Fruit fly (Drosophila melanogaster) whole organism, embryonic: ENCODE data around the gene CG13070.

ENCODE experiments used
- Abd-B ChIP-seq: fragments of 200-800 bp; sonication (Bioruptor generic); optimal IDR thresholded peaks from 2 replicates; lab custom pipeline; 2018; ENCODE audit warnings: missing biosample characterization, mild to moderate bottlenecking, missing genetic modification characterization, moderate library complexity
- Bteb2 ChIP-seq: fragments of 200-800 bp; sonication (Bioruptor generic); optimal IDR thresholded peaks from 2 replicates; lab custom pipeline; 2016; ENCODE audit warnings: missing biosample characterization, missing genetic modification characterization
- CG10147 ChIP-seq: fragments of 200-800 bp; sonication (Bioruptor generic); optimal IDR thresholded peaks from 2 replicates; lab custom pipeline; 2019; ENCODE audit warnings: missing biosample characterization, mild to moderate bottlenecking, missing genetic modification characterization, moderate library complexity
- CG10267 ChIP-seq: fragments of 200-800 bp; sonication (Bioruptor generic); optimal IDR thresholded peaks from 2 replicates; lab custom pipeline; 2018; ENCODE audit warnings: missing biosample characterization, mild to moderate bottlenecking, missing genetic modification characterization, moderate library complexity
- CG10274 ChIP-seq: fragments of 200-800 bp; sonication (Bioruptor generic); optimal IDR thresholded peaks from 3 replicates; lab custom pipeline; 2017; ENCODE audit warnings: missing biosample characterization, mild to moderate bottlenecking, missing genetic modification characterization
- CG10565 ChIP-seq: fragments of 200-800 bp; sonication (Bioruptor generic); optimal IDR thresholded peaks from 3 replicates; lab custom pipeline; 2016; ENCODE audit warnings: missing biosample characterization, mild to moderate bottlenecking, missing genetic modification characterization
- CG11398 ChIP-seq: fragments of 200-800 bp; sonication (Bioruptor generic); optimal IDR thresholded peaks from 2 replicates; lab custom pipeline; 2016; ENCODE audit warnings: missing biosample characterization, missing genetic modification characterization
- CG11695 ChIP-seq: fragments of 200-800 bp; sonication (Bioruptor generic); IDR thresholded peaks from 3 replicates; pipeline ENCODE4 v1.3.6; 2022; ENCODE audit warnings: missing biosample characterization, missing genetic modification characterization
- CG12236 ChIP-seq: fragments of 200-800 bp; sonication (Bioruptor generic); optimal IDR thresholded peaks from 2 replicates; lab custom pipeline; 2016; ENCODE audit warnings: missing biosample characterization, missing genetic modification characterization
- CG12391 ChIP-seq: fragments of 200-800 bp; sonication (Bioruptor generic); optimal IDR thresholded peaks from 3 replicates; lab custom pipeline; 2018; ENCODE audit warnings: missing biosample characterization, mild to moderate bottlenecking, missing genetic modification characterization, moderate library complexity
- CG12659 ChIP-seq: fragments of 200-800 bp; sonication (Bioruptor generic); optimal IDR thresholded peaks from 3 replicates; lab custom pipeline; 2017; ENCODE audit warnings: mild to moderate bottlenecking, missing biosample characterization, missing genetic modification reagents, missing genetic modification characterization
- CG17568 ChIP-seq: fragments of 200-800 bp; sonication (Bioruptor generic); optimal IDR thresholded peaks from 2 replicates; lab custom pipeline; 2018; ENCODE audit warnings: missing biosample characterization, mild to moderate bottlenecking, missing genetic modification characterization, moderate library complexity
- CG17612 ChIP-seq: fragments of 200-800 bp; sonication (Bioruptor generic); IDR thresholded peaks from 2 replicates; pipeline ENCODE4 v1.3.6; 2022; ENCODE audit warnings: missing biosample characterization, missing genetic modification characterization
- CG17829 ChIP-seq: fragments of 200-800 bp; optimal IDR thresholded peaks from 2 replicates; lab custom pipeline; 2019; ENCODE audit warnings: missing biosample characterization, mild to moderate bottlenecking, missing genetic modification characterization, moderate library complexity
- CG17912 ChIP-seq: fragments of 200-800 bp; sonication (Bioruptor generic); optimal IDR thresholded peaks from 2 replicates; lab custom pipeline; 2018; ENCODE audit warnings: missing biosample characterization, mild to moderate bottlenecking, missing genetic modification characterization
- CG30020 ChIP-seq: fragments of 200-800 bp; optimal IDR thresholded peaks from 2 replicates; lab custom pipeline; 2019; ENCODE audit warnings: missing biosample characterization, mild to moderate bottlenecking, missing genetic modification characterization, moderate library complexity
- CG30403 ChIP-seq: fragments of 200-800 bp; sonication (Bioruptor generic); optimal IDR thresholded peaks from 3 replicates; lab custom pipeline; 2016; ENCODE audit warnings: missing biosample characterization, missing genetic modification characterization
- CG3838 ChIP-seq: fragments of 200-800 bp; sonication (Bioruptor generic); optimal IDR thresholded peaks from 3 replicates; lab custom pipeline; 2016; ENCODE audit warnings: missing biosample characterization, missing genetic modification characterization
- CG4820 ChIP-seq: fragments of 200-800 bp; sonication (Bioruptor generic); optimal IDR thresholded peaks from 3 replicates; lab custom pipeline; 2016; ENCODE audit warnings: missing biosample characterization, missing genetic modification characterization
- CG6654 ChIP-seq: fragments of 200-800 bp; sonication (Bioruptor generic); optimal IDR thresholded peaks from 2 replicates; lab custom pipeline; 2017; ENCODE audit warnings: missing biosample characterization, mild to moderate bottlenecking, missing genetic modification characterization
- CG6689 ChIP-seq: fragments of 200-800 bp; sonication (Bioruptor generic); IDR thresholded peaks from 2 replicates; pipeline ENCODE4 v1.3.6; 2022; ENCODE audit warnings: missing biosample characterization, missing genetic modification characterization
- Elba2 ChIP-seq: fragments of 200-800 bp; sonication (Bioruptor generic); optimal IDR thresholded peaks from 3 replicates; lab custom pipeline; 2016; ENCODE audit warnings: missing biosample characterization, missing genetic modification characterization
- Gug ChIP-seq: fragments of 200-800 bp; sonication (Bioruptor generic); IDR thresholded peaks from 4 replicates; pipeline ENCODE4 v1.3.6; 2022; ENCODE audit warnings: missing biosample characterization, missing genetic modification characterization
- HLH3B ChIP-seq: fragments of 200-800 bp; sonication (Bioruptor generic); IDR thresholded peaks from 2 replicates; pipeline ENCODE4 v1.3.6; 2022; ENCODE audit warnings: missing biosample characterization, missing genetic modification characterization
- HLH4C ChIP-seq: fragments of 200-800 bp; sonication (Bioruptor generic); IDR thresholded peaks from 3 replicates; pipeline ENCODE4 v1.3.6; 2022; ENCODE audit warnings: missing biosample characterization, missing genetic modification characterization; ENCODE audit not compliant: partially characterized antibody
- Kr ChIP-seq: fragments of 200-800 bp; sonication (Bioruptor generic); optimal IDR thresholded peaks from 2 replicates; lab custom pipeline; 2017; ENCODE audit warnings: missing biosample characterization, mild to moderate bottlenecking, missing genetic modification characterization
- Lim3 ChIP-seq: fragments of 200-800 bp; sonication (Bioruptor generic); IDR thresholded peaks from 2 replicates; pipeline ENCODE4 v1.3.6; 2022; ENCODE audit warnings: missing biosample characterization, missing genetic modification characterization
- NfI ChIP-seq: fragments of 200-800 bp; sonication (Bioruptor generic); optimal IDR thresholded peaks from 3 replicates; lab custom pipeline; 2018; ENCODE audit warnings: missing biosample characterization, mild to moderate bottlenecking, missing genetic modification characterization, moderate library complexity
- Pdp1 ChIP-seq, 2 experiments: fragments of 200-800 bp; sonication (Bioruptor generic); optimal IDR thresholded peaks; 3 replicates each; lab custom pipeline; 2016; ENCODE audit warnings: missing biosample characterization in 2 of 2, missing genetic modification characterization in 2 of 2, mild to moderate bottlenecking in 1 of 2, moderate library complexity in 1 of 2
- Poxn ChIP-seq: fragments of 200-800 bp; sonication (Bioruptor generic); IDR thresholded peaks from 2 replicates; pipeline ENCODE4 v1.3.6; 2022; ENCODE audit warnings: missing biosample characterization, missing genetic modification characterization
- Sox100B ChIP-seq: fragments of 200-800 bp; sonication (Bioruptor generic); optimal IDR thresholded peaks from 3 replicates; lab custom pipeline; 2018; ENCODE audit warnings: missing biosample characterization, mild to moderate bottlenecking, missing genetic modification characterization
- TFAM ChIP-seq: fragments of 200-800 bp; sonication (Bioruptor generic); optimal IDR thresholded peaks from 2 replicates; lab custom pipeline; 2017; ENCODE audit warnings: missing biosample characterization, missing genetic modification characterization, inconsistent platforms
- Tbp ChIP-seq: fragments of >200 bp; optimal IDR thresholded peaks from 2 replicates; lab custom pipeline; 2018; ENCODE audit warnings: missing biosample characterization, missing genetic modification characterization
- chn ChIP-seq: fragments of 200-800 bp; sonication (Bioruptor generic); optimal IDR thresholded peaks from 2 replicates; lab custom pipeline; 2016; ENCODE audit warnings: missing biosample characterization, missing genetic modification characterization
- crc ChIP-seq: fragments of 200-800 bp; sonication (Bioruptor generic); optimal IDR thresholded peaks from 2 replicates; lab custom pipeline; 2016; ENCODE audit warnings: missing biosample characterization, missing genetic modification characterization
- eyg ChIP-seq: fragments of 200-800 bp; sonication (Bioruptor generic); optimal IDR thresholded peaks from 3 replicates; lab custom pipeline; 2016; ENCODE audit warnings: missing biosample characterization, missing genetic modification characterization
- fru ChIP-seq: fragments of >200 bp; optimal IDR thresholded peaks from 2 replicates; lab custom pipeline; 2017
- gcm ChIP-seq: fragments of 200-800 bp; sonication (Bioruptor generic); optimal IDR thresholded peaks from 2 replicates; lab custom pipeline; 2019; ENCODE audit warnings: missing biosample characterization, mild to moderate bottlenecking, missing genetic modification characterization, moderate library complexity
- her ChIP-seq: fragments of 200-800 bp; sonication (Bioruptor generic); optimal IDR thresholded peaks from 2 replicates; lab custom pipeline; 2016; ENCODE audit warnings: missing biosample characterization, missing genetic modification characterization
- lmd ChIP-seq: fragments of 200-800 bp; sonication (Bioruptor generic); IDR thresholded peaks from 2 replicates; pipeline ENCODE4 v1.3.6; 2022; ENCODE audit warnings: missing biosample characterization, missing genetic modification characterization
- nau ChIP-seq: fragments of 200-800 bp; sonication (Bioruptor generic); optimal IDR thresholded peaks from 3 replicates; lab custom pipeline; 2017; ENCODE audit warnings: missing biosample characterization, mild to moderate bottlenecking, missing genetic modification characterization, missing genetic modification reagents
- nmo ChIP-seq: fragments of 200-800 bp; sonication (Bioruptor generic); optimal IDR thresholded peaks from 2 replicates; lab custom pipeline; 2018; ENCODE audit warnings: missing biosample characterization, mild to moderate bottlenecking, missing genetic modification characterization, moderate library complexity
- org-1 ChIP-seq: fragments of 200-800 bp; sonication (Bioruptor generic); optimal IDR thresholded peaks from 2 replicates; lab custom pipeline; 2017; ENCODE audit warnings: missing biosample characterization, missing genetic modification characterization
- otp ChIP-seq: fragments of 200-800 bp; sonication (Bioruptor generic); IDR thresholded peaks from 3 replicates; pipeline ENCODE4, ENCODE4 v1.3.6; 2022; ENCODE audit warnings: missing biosample characterization, missing genetic modification characterization
- pho ChIP-seq: fragments of 200-800 bp; sonication (Bioruptor generic); optimal IDR thresholded peaks from 2 replicates; lab custom pipeline; 2016; ENCODE audit warnings: missing biosample characterization, missing genetic modification characterization
- row ChIP-seq: fragments of 200-800 bp; sonication (Bioruptor generic); IDR thresholded peaks from 3 replicates; pipeline ENCODE4 v1.3.6; 2022; ENCODE audit warnings: missing biosample characterization, missing genetic modification characterization
- schlank ChIP-seq: fragments of 200-800 bp; sonication (Bioruptor generic); optimal IDR thresholded peaks from 2 replicates; lab custom pipeline; 2018; ENCODE audit warnings: missing biosample characterization, mild to moderate bottlenecking, missing genetic modification characterization
- sd ChIP-seq: fragments of 200-800 bp; sonication (Bioruptor generic); optimal IDR thresholded peaks from 3 replicates; lab custom pipeline; 2018; ENCODE audit warnings: missing biosample characterization, mild to moderate bottlenecking, missing genetic modification characterization, moderate library complexity
- slbo ChIP-seq: fragments of 200-800 bp; sonication (Bioruptor generic); IDR thresholded peaks from 2 replicates; pipeline ENCODE4 v1.3.6; 2022; ENCODE audit warnings: missing biosample characterization, missing genetic modification characterization
- sna ChIP-seq: fragments of 200-800 bp; sonication (Bioruptor generic); IDR thresholded peaks from 2 replicates; pipeline ENCODE4 v1.3.6; 2022; ENCODE audit warnings: missing biosample characterization, missing genetic modification characterization; ENCODE audit not compliant: partially characterized antibody
- tin ChIP-seq: fragments of 200-800 bp; sonication (Bioruptor generic); optimal IDR thresholded peaks from 3 replicates; lab custom pipeline; 2016; ENCODE audit warnings: missing biosample characterization, missing genetic modification characterization
- toy ChIP-seq: fragments of 200-800 bp; sonication (Bioruptor generic); IDR thresholded peaks from 2 replicates; pipeline ENCODE4 v1.3.6; 2022; ENCODE audit warnings: missing biosample characterization, missing genetic modification characterization
- ttk ChIP-seq: fragments of 200-800 bp; sonication (Bioruptor generic); IDR thresholded peaks from 2 replicates; pipeline ENCODE4 v2.1.2; 2022; ENCODE audit warnings: missing biosample characterization, missing genetic modification characterization

CG13070 gene

dm6 chr3L:16286258-16286657 lies 23.1 kb downstream of the CG13070 start (continued):
- no peak for TF ChIP-seq CG17612 (GFP tag; lab: Robert Waterston, UW)
- no peak for TF ChIP-seq slbo (GFP tag; lab: Robert Waterston, UW)
- no peak for TF ChIP-seq CG10267 (tag; lab: Kevin White, UChicago)
- TF ChIP-seq Abd-B, result no peak
- TF ChIP-seq CG17829 (tag; lab: Kevin White, UChicago), result no peak
- TF ChIP-seq CG10565 (GFP tag; lab: Kevin White, UChicago), result no peak
- no peak for TF ChIP-seq her (GFP tag; lab: Kevin White, UChicago)
- TF ChIP-seq CG10147 (GFP tag; lab: Kevin White, UChicago), result no peak
- TF ChIP-seq HLH4C (GFP tag; lab: Robert Waterston, UW), result no peak
- TF ChIP-seq CG12236 (GFP tag; lab: Kevin White, UChicago), result no peak
- TF ChIP-seq org-1 (GFP tag; lab: Kevin White, UChicago), result no peak
- TF ChIP-seq sna, result no peak
- no peak for TF ChIP-seq fru (lab: Kevin White, UChicago)
- TF ChIP-seq CG11695 (GFP tag; lab: Robert Waterston, UW), result no peak
- no peak for TF ChIP-seq CG12391
- no peak for TF ChIP-seq CG17912 (GFP tag; lab: Kevin White, UChicago)
- no peak for TF ChIP-seq eyg (GFP tag; lab: Kevin White, UChicago)
- no peak for TF ChIP-seq schlank (tag; lab: Kevin White, UChicago)
- TF ChIP-seq NfI (GFP tag; lab: Kevin White, UChicago), result no peak
- no peak; the same call in 1 of the 2 replicates for TF ChIP-seq lmd (GFP tag; lab: Robert Waterston, UW)
- no peak for TF ChIP-seq TFAM (GFP tag; lab: Kevin White, UChicago)
- 0 out of 2 replicates have a peak, but pooled peaks have one; percentile 33 for TF ChIP-seq CG6689 (GFP tag; lab: Robert Waterston, UW)
- TF ChIP-seq CG4820 (GFP tag; lab: Kevin White, UChicago), result no peak
- no peak for TF ChIP-seq nmo (GFP tag; lab: Kevin White, UChicago)
- TF ChIP-seq crc, result no peak
- no peak for TF ChIP-seq chn (GFP tag; lab: Kevin White, UChicago)
- TF ChIP-seq tin (GFP tag; lab: Kevin White, UChicago), result no peak
- TF ChIP-seq CG12659, result peak; percentile 17
- no peak for TF ChIP-seq Kr
- TF ChIP-seq sd (tag; lab: Kevin White, UChicago), result peak; percentile 22
- TF ChIP-seq nau (GFP tag; lab: Kevin White, UChicago), result no peak
- peak; percentile 66 for TF ChIP-seq row (GFP tag; lab: Robert Waterston, UW)
- no peak for TF ChIP-seq Lim3 (GFP tag; lab: Robert Waterston, UW)
- no peak for TF ChIP-seq pho (GFP tag; lab: Kevin White, UChicago)
- TF ChIP-seq Elba2 (GFP tag; lab: Kevin White, UChicago), result no peak
- TF ChIP-seq toy (GFP tag; lab: Robert Waterston, UW), result no peak
- TF ChIP-seq Gug, result no peak
- no peak for TF ChIP-seq CG10274 (GFP tag; lab: Kevin White, UChicago)
- TF ChIP-seq Pdp1 (GFP tag; optimal IDR thresholded peaks at IDR 0.05; lab: Kevin White, UChicago), result no peak
- no peak for TF ChIP-seq CG11398
- TF ChIP-seq Tbp (GFP tag; lab: Kevin White, UChicago), result no peak
- TF ChIP-seq Sox100B, result no peak
- TF ChIP-seq Bteb2 (GFP tag; lab: Kevin White, UChicago), result no peak
- TF ChIP-seq CG17568, result no peak
- TF ChIP-seq CG30020 (tag; lab: Kevin White, UChicago), result no peak
- peak; percentile 34; the same call in 1 of the 2 replicates for TF ChIP-seq HLH3B (GFP tag; lab: Robert Waterston, UW)
- TF ChIP-seq Poxn (GFP tag; lab: Robert Waterston, UW), result no peak
- peak; percentile 20 for TF ChIP-seq CG30403 (GFP tag; lab: Kevin White, UChicago)
- no peak for TF ChIP-seq CG6654
- no peak for TF ChIP-seq otp (GFP tag; lab: Robert Waterston, UW)
- 0 out of 2 replicates have a peak, but pooled peaks have one; percentile 5 for TF ChIP-seq ttk
- TF ChIP-seq CG3838, result no peak
- peak; percentile 9 for TF ChIP-seq gcm (GFP tag; lab: Kevin White, UChicago)
